Worm (Caenorhabditis elegans): ENCODE measurements around the gene srd-58.

DNA sequence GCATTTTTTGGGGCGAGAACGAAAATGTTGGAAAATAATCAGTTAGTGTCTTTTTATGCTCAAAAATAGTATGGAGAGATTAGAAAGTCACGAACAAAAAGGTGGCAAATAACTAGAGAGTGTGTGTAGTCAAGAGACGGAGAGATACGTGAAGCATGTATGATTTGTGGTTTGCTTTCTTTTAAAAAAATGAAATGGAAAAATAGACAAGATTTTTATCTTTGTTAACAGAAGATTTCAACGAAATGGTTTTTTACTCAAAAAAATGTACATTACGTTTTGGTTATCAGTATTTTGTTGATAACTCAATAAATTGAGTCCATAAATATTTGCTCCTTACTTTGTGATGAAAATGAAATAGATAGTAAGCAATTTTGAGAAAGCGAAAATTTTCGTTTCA is 3.3 kb upstream of the srd-58 start, which contains the start of gene dhs-7:
- TF ChIP-seq tbx-8 (GFP tag; optimal IDR thresholded peaks at IDR 0.05) (no peak), nhr-237 (tag; optimal IDR thresholded peaks at IDR 0.05) (no peak), pha-4 (tag; optimal IDR thresholded peaks at IDR 0.05) (no peak), nhr-12 (tag; optimal IDR thresholded peaks at IDR 0.05) (no peak), nhr-76 (tag; optimal IDR thresholded peaks at IDR 0.05) (no peak), ham-2 (GFP tag; optimal IDR thresholded peaks at IDR 0.05) (no peak), snpc-4 (tag; optimal IDR thresholded peaks at IDR 0.05) (no peak), ztf-11 (tag; optimal IDR thresholded peaks at IDR 0.05) (no peak), lsy-2 (tag; optimal IDR thresholded peaks at IDR 0.05) (no peak), lin-13 (tag; optimal IDR thresholded peaks at IDR 0.05) (no peak), mep-1 (tag; optimal IDR thresholded peaks at IDR 0.05) (no peak), blmp-1 (tag; optimal IDR thresholded peaks at IDR 0.05) (no peak)

Data from whole organism, mixed stage, embryonic.